Worm (Caenorhabditis elegans): ENCODE measurements around the gene ZK867.2.
A peak's percentile ranks its signal among the peaks of the same experiment; 100 is the strongest.

The ZK867.2 gene

ce11 chrX:7170575-7171297 is 35.8 kb upstream of the ZK867.2 start, which contains the start of gene bar-1:
Gene bar-1, minus strand, starts transcription at chrX:7170625.
- TF ChIP-seq dox-1 (GFP tag; IDR thresholded peaks at IDR 0.05) (0 out of 2 replicates have a peak, but pooled peaks have one; percentile 34), nhr-80 (tag; optimal IDR thresholded peaks at IDR 0.05) (peak; percentile 83), akir-1 (GFP tag; optimal IDR thresholded peaks at IDR 0.05) (no peak)

- TF ChIP-seq egl-18 (GFP tag; IDR thresholded peaks at IDR 0.05): no peak
- TF ChIP-seq pha-4 (tag; optimal IDR thresholded peaks at IDR 0.05): no peak
- no peak for TF ChIP-seq K12H6.12 (tag; optimal IDR thresholded peaks at IDR 0.05)
- no peak for TF ChIP-seq ekl-4 (GFP tag; IDR thresholded peaks at IDR 0.05)
- no peak for TF ChIP-seq Y53F4B.3 (GFP tag; IDR thresholded peaks at IDR 0.05)
Measured at ce11 chrX:7175389-7175788, 31.1 kb upstream of the ZK867.2 start.

- TF ChIP-seq rec-8 (tag; optimal IDR thresholded peaks at IDR 0.05) (peak in 1 of 2 experiments; percentile 20), ceh-79 (tag; optimal IDR thresholded peaks at IDR 0.05) (no peak), F23B12.7 (tag; optimal IDR thresholded peaks at IDR 0.05; ENCODE audit: insufficient read depth) (no peak), hsf-1 (GFP tag; IDR thresholded peaks at IDR 0.05) (no peak), tbx-9 (tag; optimal IDR thresholded peaks at IDR 0.05; ENCODE audit: borderline replicate concordance) (no peak), lin-54 (GFP tag; optimal IDR thresholded peaks at IDR 0.05) (no peak), B0019.2 (GFP tag; conservative IDR thresholded peaks at IDR 0.05) (no peak), somi-1 (GFP tag; optimal IDR thresholded peaks at IDR 0.05) (no peak), zfh-2 (GFP tag; conservative IDR thresholded peaks at IDR 0.05) (no peak), zim-3 (tag; optimal IDR thresholded peaks at IDR 0.05) (no peak), lsl-1 (GFP tag; optimal IDR thresholded peaks at IDR 0.05) (no peak), Y67H2A.10 (GFP tag; conservative IDR thresholded peaks at IDR 0.05) (no peak), tbp1 (GFP tag; optimal IDR thresholded peaks at IDR 0.05) (peak; percentile 87), ztf-3 (GFP tag; optimal IDR thresholded peaks at IDR 0.05) (no peak), B0261.1 (tag; optimal IDR thresholded peaks at IDR 0.05) (peak; percentile 70), hmg-1.2 (GFP tag; IDR thresholded peaks at IDR 0.05) (peak; percentile 32; the same call in 1 of the 2 replicates), cebp-2 (GFP tag; IDR thresholded peaks at IDR 0.05) (no peak), let-607 (tag; optimal IDR thresholded peaks at IDR 0.05) (peak in 1 of 2 experiments; percentile 11), unc-62 (GFP tag; optimal IDR thresholded peaks at IDR 0.05) (no peak), hlh-12 (tag; optimal IDR thresholded peaks at IDR 0.05) (no peak), T26A5.8 (tag; optimal IDR thresholded peaks at IDR 0.05) (no peak), attf-3 (GFP tag; conservative IDR thresholded peaks at IDR 0.05) (no peak), egl-44 (GFP tag; IDR thresholded peaks at IDR 0.05) (no peak), Y79H2A.3 (GFP tag; conservative IDR thresholded peaks at IDR 0.05) (no peak), Y56A3A.18 (GFP tag; IDR thresholded peaks at IDR 0.05) (0 out of 2 replicates have a peak, but pooled peaks have one; percentile 48), madf-6 (GFP tag; IDR thresholded peaks at IDR 0.05) (no peak), nfya-2 (GFP tag; IDR thresholded peaks at IDR 0.05) (no peak), atf-7 (tag; optimal IDR thresholded peaks at IDR 0.05) (no peak), ceh-91 (GFP tag; IDR thresholded peaks at IDR 0.05) (no peak), pha-4 (tag; optimal IDR thresholded peaks at IDR 0.05) (no peak), madf-8 (GFP tag; conservative IDR thresholded peaks at IDR 0.05) (no peak), F10E7.11 (tag; optimal IDR thresholded peaks at IDR 0.05) (no peak), efl-1 (GFP tag; optimal IDR thresholded peaks at IDR 0.05) (no peak), attf-6 (GFP tag; IDR thresholded peaks at IDR 0.05) (0 out of 2 replicates have a peak, but pooled peaks have one; percentile 10), rpc-1 (optimal IDR thresholded peaks at IDR 0.05) (peak; percentile 83), rpc-1 (tag; optimal IDR thresholded peaks at IDR 0.05) (peak; percentile 95), ceh-27 (GFP tag; optimal IDR thresholded peaks at IDR 0.05) (no peak), nhr-90 (tag; optimal IDR thresholded peaks at IDR 0.05) (peak; percentile 55)
Measured at ce11 chrX:7176817-7177216, 29.7 kb upstream of the ZK867.2 start.
